Worm (Caenorhabditis elegans): ENCODE measurements around the gene Y51H7C.7.

Gene Y51H7C.7

ce11 chrII:1436715-1437114, 34.3 kb downstream of the Y51H7C.7 start:
- TF ChIP-seq mab-5 (tag; optimal IDR thresholded peaks at IDR 0.05), result no peak
- no peak for TF ChIP-seq nhr-237 (tag; optimal IDR thresholded peaks at IDR 0.05)
- no peak for TF ChIP-seq nhr-28 (tag; optimal IDR thresholded peaks at IDR 0.05)
- TF ChIP-seq ceh-43 (GFP tag; optimal IDR thresholded peaks at IDR 0.05), result no peak
- TF ChIP-seq elt-1 (tag; optimal IDR thresholded peaks at IDR 0.05; ENCODE audit: borderline replicate concordance, insufficient read depth), result no peak
- TF ChIP-seq nhr-12 (tag; optimal IDR thresholded peaks at IDR 0.05), result no peak
- TF ChIP-seq blmp-1 (tag; optimal IDR thresholded peaks at IDR 0.05), result no peak
- no peak for TF ChIP-seq sptf-1 (tag; optimal IDR thresholded peaks at IDR 0.05)
- TF ChIP-seq zip-8 (tag; optimal IDR thresholded peaks at IDR 0.05), result no peak
- TF ChIP-seq unc-62 (GFP tag; optimal IDR thresholded peaks at IDR 0.05), result no peak

- no peak for TF ChIP-seq mab-5 (tag; optimal IDR thresholded peaks at IDR 0.05)
- no peak for TF ChIP-seq unc-62 (GFP tag; optimal IDR thresholded peaks at IDR 0.05)
- no peak for TF ChIP-seq ceh-83 (GFP tag; optimal IDR thresholded peaks at IDR 0.05)
- no peak for TF ChIP-seq sem-2 (GFP tag; optimal IDR thresholded peaks at IDR 0.05)
- TF ChIP-seq elt-1 (tag; optimal IDR thresholded peaks at IDR 0.05; ENCODE audit: borderline replicate concordance, insufficient read depth), result no peak
- no peak for TF ChIP-seq ztf-11 (tag; optimal IDR thresholded peaks at IDR 0.05)
- TF ChIP-seq zip-8 (tag; optimal IDR thresholded peaks at IDR 0.05), result no peak
- peak; percentile 40 for TF ChIP-seq ces-1 (GFP tag; optimal IDR thresholded peaks at IDR 0.05)
- no peak for TF ChIP-seq bed-3 (GFP tag; optimal IDR thresholded peaks at IDR 0.05)
- peak; percentile 9 for TF ChIP-seq mep-1 (tag; optimal IDR thresholded peaks at IDR 0.05)
- peak; percentile 8 for TF ChIP-seq lsy-2 (tag; optimal IDR thresholded peaks at IDR 0.05)
- TF ChIP-seq hlh-1 (tag; optimal IDR thresholded peaks at IDR 0.05), result no peak
- TF ChIP-seq M03D4.4 (tag; optimal IDR thresholded peaks at IDR 0.05), result no peak
- TF ChIP-seq nhr-76 (tag; optimal IDR thresholded peaks at IDR 0.05), result no peak
Observed at ce11 chrII:1437449-1438335, 35.3 kb downstream of the Y51H7C.7 start, which contains the start of gene nol-6. Gene nol-6 (minus strand): TSS chrII:1437499.

- TF ChIP-seq M03D4.4 (tag; optimal IDR thresholded peaks at IDR 0.05) (no peak), lin-32 (GFP tag; optimal IDR thresholded peaks at IDR 0.05) (no peak), elt-3 (tag; optimal IDR thresholded peaks at IDR 0.05) (no peak), lsy-2 (tag; optimal IDR thresholded peaks at IDR 0.05) (no peak), lin-13 (tag; optimal IDR thresholded peaks at IDR 0.05) (no peak), ham-2 (GFP tag; optimal IDR thresholded peaks at IDR 0.05) (no peak), unc-39 (tag; optimal IDR thresholded peaks at IDR 0.05) (no peak), mab-5 (tag; optimal IDR thresholded peaks at IDR 0.05) (no peak), ces-1 (GFP tag; optimal IDR thresholded peaks at IDR 0.05) (no peak), nhr-237 (tag; optimal IDR thresholded peaks at IDR 0.05) (no peak), sem-2 (GFP tag; optimal IDR thresholded peaks at IDR 0.05) (no peak), nhr-12 (tag; optimal IDR thresholded peaks at IDR 0.05) (no peak), cnd-1 (tag; optimal IDR thresholded peaks at IDR 0.05) (no peak), ceh-43 (GFP tag; optimal IDR thresholded peaks at IDR 0.05) (no peak), ceh-39 (tag; optimal IDR thresholded peaks at IDR 0.05) (no peak), sptf-1 (tag; optimal IDR thresholded peaks at IDR 0.05) (no peak), flh-1 (GFP tag; optimal IDR thresholded peaks at IDR 0.05) (no peak), nhr-76 (tag; optimal IDR thresholded peaks at IDR 0.05) (no peak), elt-1 (tag; optimal IDR thresholded peaks at IDR 0.05; ENCODE audit: borderline replicate concordance, insufficient read depth) (no peak)
Observed at ce11 chrII:1438336-1438589, 35.9 kb downstream of the Y51H7C.7 start, which contains the start of gene Y51H7C.3. Gene Y51H7C.3 (plus strand): TSS chrII:1438490.

- TF ChIP-seq bed-3 (GFP tag; optimal IDR thresholded peaks at IDR 0.05), result no peak
- TF ChIP-seq mls-2 (tag; optimal IDR thresholded peaks at IDR 0.05), result no peak
- no peak for TF ChIP-seq sptf-1 (tag; optimal IDR thresholded peaks at IDR 0.05)
- no peak for TF ChIP-seq blmp-1 (tag; optimal IDR thresholded peaks at IDR 0.05)
- no peak for TF ChIP-seq ztf-11 (tag; optimal IDR thresholded peaks at IDR 0.05)
- TF ChIP-seq ceh-43 (GFP tag; optimal IDR thresholded peaks at IDR 0.05), result no peak
- no peak for TF ChIP-seq pha-4 (tag; optimal IDR thresholded peaks at IDR 0.05)
- no peak for TF ChIP-seq zip-8 (tag; optimal IDR thresholded peaks at IDR 0.05)
- no peak for TF ChIP-seq ham-2 (GFP tag; optimal IDR thresholded peaks at IDR 0.05)
- TF ChIP-seq hlh-1 (tag; optimal IDR thresholded peaks at IDR 0.05), result no peak
- TF ChIP-seq unc-39 (tag; optimal IDR thresholded peaks at IDR 0.05), result no peak
- TF ChIP-seq M03D4.4 (tag; optimal IDR thresholded peaks at IDR 0.05), result no peak
- no peak for TF ChIP-seq elt-1 (tag; optimal IDR thresholded peaks at IDR 0.05; ENCODE audit: borderline replicate concordance, insufficient read depth)
- no peak for TF ChIP-seq ces-1 (GFP tag; optimal IDR thresholded peaks at IDR 0.05)
- no peak for TF ChIP-seq nhr-28 (tag; optimal IDR thresholded peaks at IDR 0.05)
- no peak for TF ChIP-seq snpc-4 (tag; optimal IDR thresholded peaks at IDR 0.05)
- no peak for TF ChIP-seq tbx-8 (GFP tag; optimal IDR thresholded peaks at IDR 0.05)
- TF ChIP-seq lsy-2 (tag; optimal IDR thresholded peaks at IDR 0.05), result no peak
Observed at ce11 chrII:1441479-1441878, 39.1 kb downstream of the Y51H7C.7 start.

Measured in whole organism, mixed stage, embryonic.